Worm (Caenorhabditis elegans) whole organism, young adult: ENCODE data around the gene cyp-34A10.

Experiments
- Y53F4B.3 ChIP-seq: fragments of 200-800 bp; sonication (Bioruptor generic); IDR thresholded peaks from 2 replicates; pipeline ENCODE4 v1.3.6; 2022; ENCODE audit warnings: missing genetic modification reagents, missing genetic modification characterization, missing compliant biosample characterization
- bed-1 ChIP-seq: fragments of 200-800 bp; sonication (Bioruptor generic); IDR thresholded peaks from 2 replicates; pipeline ENCODE4 v1.3.6; 2022; ENCODE audit warnings: missing genetic modification reagents, missing genetic modification characterization, missing compliant biosample characterization

DNA sequence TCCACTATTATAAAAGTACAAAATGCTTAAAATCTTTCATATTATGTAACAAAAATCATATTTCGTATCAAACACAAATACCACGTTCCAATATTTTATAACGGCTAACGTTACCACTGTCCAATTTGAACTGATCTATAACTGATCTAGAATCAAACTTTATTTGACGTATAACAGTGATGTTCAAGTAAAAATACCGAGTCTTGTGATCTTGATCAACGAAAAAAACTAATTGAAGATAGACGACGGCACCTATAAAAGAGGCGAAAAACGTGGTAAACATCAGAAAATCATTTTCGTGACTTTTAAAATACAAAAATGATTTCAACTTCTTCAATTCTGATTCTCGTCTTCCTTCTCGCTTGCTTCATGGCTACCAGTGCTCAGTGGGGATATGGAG, 14.8 kb upstream of the cyp-34A10 start, which contains the start of gene nlp-28:
- TF ChIP-seq bed-1 (GFP tag; lab: Robert Waterston, UW): no peak
- TF ChIP-seq Y53F4B.3 (GFP tag; lab: Robert Waterston, UW): no peak
